Fruit fly (Drosophila melanogaster): ENCODE data around the gene CG17475.

Gene CG17475

dm6 chr3R:17085029-17085807 is 45.0 kb downstream of the CG17475 start, which contains the start of gene GckIII (continued):
- no peak for TF ChIP-seq MTF-1 (GFP tag; optimal IDR thresholded peaks at IDR 0.05; ENCODE audit: borderline replicate concordance)
- no peak for TF ChIP-seq nau (GFP tag; optimal IDR thresholded peaks at IDR 0.05)
- TF ChIP-seq CG7556 (GFP tag; optimal IDR thresholded peaks at IDR 0.05) = no peak
- TF ChIP-seq HmgZ (tag; optimal IDR thresholded peaks at IDR 0.05) = no peak
- TF ChIP-seq Stat92E (GFP tag; optimal IDR thresholded peaks at IDR 0.05) = no peak
- TF ChIP-seq dimm (GFP tag; IDR thresholded peaks at IDR 0.05) = no peak
- peak; percentile 5 for TF ChIP-seq YL-1 (GFP tag; optimal IDR thresholded peaks at IDR 0.05)
- no peak for TF ChIP-seq schlank (tag; optimal IDR thresholded peaks at IDR 0.05)
- no peak for TF ChIP-seq CG8359 (GFP tag; optimal IDR thresholded peaks at IDR 0.05; ENCODE audit: borderline replicate concordance)
- no peak for TF ChIP-seq ara (GFP tag; IDR thresholded peaks at IDR 0.05)
- TF ChIP-seq CG15011 (GFP tag; optimal IDR thresholded peaks at IDR 0.05) = no peak
- no peak for TF ChIP-seq CG10959 (GFP tag; IDR thresholded peaks at IDR 0.05)
- TF ChIP-seq CG16863 (GFP tag; optimal IDR thresholded peaks at IDR 0.05) = no peak
- TF ChIP-seq ewg (GFP tag; optimal IDR thresholded peaks at IDR 0.05) = no peak
- no peak for TF ChIP-seq Kr (GFP tag; optimal IDR thresholded peaks at IDR 0.05)
- no peak for TF ChIP-seq CG30431 (GFP tag; optimal IDR thresholded peaks at IDR 0.05)
- no peak for TF ChIP-seq CG2875 (GFP tag; optimal IDR thresholded peaks at IDR 0.05)
- TF ChIP-seq D19A (tag; optimal IDR thresholded peaks at IDR 0.05) = no peak
- no peak for TF ChIP-seq CG8388 (GFP tag; optimal IDR thresholded peaks at IDR 0.05)
- peak in 1 of 2 experiments; percentile 79 for TF ChIP-seq crp (GFP tag; optimal IDR thresholded peaks at IDR 0.05)
- no peak for TF ChIP-seq Lpt (GFP tag; optimal IDR thresholded peaks at IDR 0.05)
- TF ChIP-seq Meics (GFP tag; optimal IDR thresholded peaks at IDR 0.05) = no peak
- no peak for TF ChIP-seq Atf3 (GFP tag; optimal IDR thresholded peaks at IDR 0.05)
- TF ChIP-seq chn (GFP tag; optimal IDR thresholded peaks at IDR 0.05) = no peak
- no peak for TF ChIP-seq CG11696 (GFP tag; IDR thresholded peaks at IDR 0.05)
- no peak for TF ChIP-seq H2.0 (GFP tag; IDR thresholded peaks at IDR 0.05)
- no peak for TF ChIP-seq vfl (GFP tag; optimal IDR thresholded peaks at IDR 0.05)
- TF ChIP-seq CG5245 (GFP tag; optimal IDR thresholded peaks at IDR 0.05) = no peak
- no peak for TF ChIP-seq CG14965 (GFP tag; optimal IDR thresholded peaks at IDR 0.05; ENCODE audit: borderline replicate concordance)
- no peak for TF ChIP-seq hth (optimal IDR thresholded peaks at IDR 0.05)
- no peak for TF ChIP-seq cad (GFP tag; optimal IDR thresholded peaks at IDR 0.05)
- TF ChIP-seq CG17385 (GFP tag; optimal IDR thresholded peaks at IDR 0.05) = no peak
- TF ChIP-seq CG3838 (GFP tag; optimal IDR thresholded peaks at IDR 0.05) = no peak
- no peak for TF ChIP-seq Rfx (GFP tag; IDR thresholded peaks at IDR 0.05)
- no peak for TF ChIP-seq h (optimal IDR thresholded peaks at IDR 0.05)
- TF ChIP-seq ap (GFP tag; IDR thresholded peaks at IDR 0.05) = no peak
- TF ChIP-seq CG11247 (GFP tag; IDR thresholded peaks at IDR 0.05) = no peak
- no peak for TF ChIP-seq CG14667 (GFP tag; IDR thresholded peaks at IDR 0.05)
- TF ChIP-seq tup (GFP tag; optimal IDR thresholded peaks at IDR 0.05) = no peak
- peak; percentile 54 for TF ChIP-seq MBD-R2 (GFP tag; IDR thresholded peaks at IDR 0.05)
- no peak for TF ChIP-seq wek (GFP tag; optimal IDR thresholded peaks at IDR 0.05)
- TF ChIP-seq slp2 (GFP tag; optimal IDR thresholded peaks at IDR 0.05) = no peak
- peak; percentile 16 for TF ChIP-seq CG30020 (tag; optimal IDR thresholded peaks at IDR 0.05)
- TF ChIP-seq Dad (GFP tag; optimal IDR thresholded peaks at IDR 0.05) = no peak
- TF ChIP-seq Sry-δ (GFP tag; optimal IDR thresholded peaks at IDR 0.05) = peak; percentile 50
- TF ChIP-seq CG14710 (tag; optimal IDR thresholded peaks at IDR 0.05) = peak; percentile 62
- no peak for TF ChIP-seq CG18764 (GFP tag; optimal IDR thresholded peaks at IDR 0.05)
- no peak for TF ChIP-seq CG10654 (GFP tag; optimal IDR thresholded peaks at IDR 0.05)
- no peak for TF ChIP-seq Antp (GFP tag; optimal IDR thresholded peaks at IDR 0.05)
- TF ChIP-seq Bdp1 (GFP tag; optimal IDR thresholded peaks at IDR 0.05) = no peak
- peak; percentile 57 for TF ChIP-seq nerfin-2 (GFP tag; IDR thresholded peaks at IDR 0.05; ENCODE audit: partially characterized antibody)
